3 fruit fly cellular contexts compared by ENCODE assay signal in the genomic region with DNA sequence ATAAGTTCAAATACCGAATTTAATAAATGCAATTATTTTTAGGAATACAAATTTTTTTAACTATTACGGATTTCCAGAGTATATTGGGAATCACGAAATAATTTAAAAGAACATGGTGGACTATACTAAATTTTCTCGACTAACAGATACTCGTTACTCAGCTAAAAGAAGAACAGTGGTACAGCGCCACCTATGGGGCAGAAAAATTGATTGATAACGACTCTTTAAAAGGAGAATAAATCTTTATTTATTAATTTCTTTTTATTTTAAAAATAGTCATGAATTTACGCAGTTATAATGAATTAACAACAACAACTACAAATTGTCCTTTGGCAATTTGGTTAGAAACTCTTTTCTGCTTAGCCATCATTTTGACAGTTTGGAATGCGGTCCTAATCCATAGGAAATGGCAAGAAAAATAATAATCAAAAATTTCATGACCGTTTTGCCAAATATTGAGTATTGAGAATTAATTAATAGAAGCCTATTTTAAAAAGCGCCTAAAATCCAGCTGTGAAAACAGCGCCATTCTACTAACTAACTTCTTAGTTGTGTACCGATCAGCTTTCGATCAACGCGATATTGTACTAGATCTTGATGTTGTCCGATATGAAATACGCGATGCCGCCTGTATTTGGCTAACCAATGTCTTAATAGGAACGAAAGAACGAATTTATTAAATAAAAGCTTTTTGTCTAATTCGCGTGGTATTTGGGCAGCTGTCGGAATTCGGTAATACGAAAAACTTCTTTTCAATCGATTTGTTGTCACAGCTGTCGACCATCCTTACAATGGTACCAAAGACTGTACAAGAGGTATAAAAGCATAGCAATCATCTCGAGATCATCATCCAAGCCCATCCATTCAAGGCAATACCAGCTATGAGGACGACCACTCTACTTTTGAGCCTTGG.
TF ChIP-seq lines count a peak whose summit lies in the region.

A gene (plus strand): TSS at position 863 of the 913 bp plus-strand sequence.

- TF ChIP-seq CTCF in S2 (optimal IDR thresholded peaks at IDR 0.05; lab: Kevin White, UChicago) = peak; percentile 4 to 70
- peak; percentile 82 for TF ChIP-seq CTCF in whole organism, embryonic (GFP tag; optimal IDR thresholded peaks at IDR 0.05; lab: Kevin White, UChicago)

TF ChIP-seq in whole organism, embryonic, 481 proteins besides CTCF, POLR2A, EP300 and RAD21:
- TF ChIP-seq grn (GFP tag; optimal IDR thresholded peaks at IDR 0.05; lab: Kevin White, UChicago) (peak; percentile 6), kni (GFP tag; optimal IDR thresholded peaks at IDR 0.05; lab: Kevin White, UChicago) (no peak), CG18011 (GFP tag; optimal IDR thresholded peaks at IDR 0.05; lab: Kevin White, UChicago) (peak; percentile 96), Med (GFP tag; lab: Kevin White, UChicago) (peak; percentile 21), CG8290 (GFP tag; optimal IDR thresholded peaks at IDR 0.05; lab: Kevin White, UChicago) (peak; percentile 11), CG8290 (tag; optimal IDR thresholded peaks at IDR 0.05; lab: Kevin White, UChicago) (no peak)

TF ChIP-seq in whole organism, wandering third instar larva, 38 proteins besides CTCF, POLR2A, EP300 and RAD21:
- TF ChIP-seq Dif (GFP tag; optimal IDR thresholded peaks at IDR 0.05; lab: Kevin White, UChicago; ENCODE audit: partially characterized antibody) = peak; percentile 63
- TF ChIP-seq Rel (GFP tag; optimal IDR thresholded peaks at IDR 0.05; lab: Kevin White, UChicago) = no peak
- no peak for TF ChIP-seq Rel (tag; optimal IDR thresholded peaks at IDR 0.05; lab: Kevin White, UChicago)
